Worm (Caenorhabditis elegans) whole organism, L1 larva: Measurements from ENCODE around the gene sex-1.

ENCODE experiments used
- C16A3.4 ChIP-seq: fragments of 150-350 bp; optimal IDR thresholded peaks from 2 replicates; lab custom pipeline; 2014; ENCODE audit warnings: missing biosample characterization, missing genetic modification characterization
- Y116A8C.19 ChIP-seq: sonication (generic microtip); optimal IDR thresholded peaks from 2 replicates; lab custom pipeline; 2016; ENCODE audit warnings: missing compliant biosample characterization, missing genetic modification characterization, borderline replicate concordance
- ama-1 ChIP-seq: fragments of 150-350 bp; optimal IDR thresholded peaks from 2 replicates; lab custom pipeline; 2014
- blmp-1 ChIP-seq: fragments of 150-350 bp; optimal IDR thresholded peaks from 2 replicates; lab custom pipeline; 2014; ENCODE audit warnings: missing biosample characterization, missing genetic modification characterization
- ceh-63 ChIP-seq: fragments of 200-800 bp; sonication (Bioruptor generic); optimal IDR thresholded peaks from 2 replicates; lab custom pipeline; 2018; ENCODE audit warnings: mild to moderate bottlenecking, missing genetic modification characterization, missing compliant biosample characterization
- ceh-88 ChIP-seq: fragments of 200-800 bp; sonication (Bioruptor generic); IDR thresholded peaks from 2 replicates; pipeline ENCODE4 v1.3.6; 2022; ENCODE audit warnings: missing genetic modification characterization, missing compliant biosample characterization
- ceh-90 ChIP-seq: sonication (generic microtip); optimal IDR thresholded peaks from 2 replicates; lab custom pipeline; 2016; ENCODE audit warnings: missing genetic modification characterization, missing compliant biosample characterization
- ces-1 ChIP-seq: fragments of 150-350 bp; optimal IDR thresholded peaks from 2 replicates; lab custom pipeline; 2014; ENCODE audit warnings: missing biosample characterization, missing genetic modification reagents, missing genetic modification characterization
- dsc-1 ChIP-seq: sonication (generic microtip); optimal IDR thresholded peaks from 2 replicates; lab custom pipeline; 2016; ENCODE audit warnings: mild to moderate bottlenecking, missing genetic modification characterization, missing compliant biosample characterization
- efl-1 ChIP-seq, 4 experiments: fragments of 150-350 bp; optimal IDR thresholded peaks in 3 of 4; peaks in 1 of 4; 1 replicate in 1 of 4; 2 replicates in 3 of 4; lab custom pipeline; 2014; ENCODE audit warnings: missing biosample characterization in 2 of 4, missing genetic modification characterization in 2 of 4, missing genetic modification reagents in 2 of 4
- egl-27 ChIP-seq, 2 experiments: fragments of 150-350 bp in 1 of 2; sonication (generic microtip); optimal IDR thresholded peaks; 3 replicates each; lab custom pipeline; 2017 to 2018; ENCODE audit warnings: missing biosample characterization in 2 of 2, missing genetic modification characterization in 2 of 2, missing genetic modification reagents in 2 of 2
- elt-2 ChIP-seq: sonication (generic microtip); optimal IDR thresholded peaks from 2 replicates; lab custom pipeline; 2016; ENCODE audit warnings: missing genetic modification characterization, mild to moderate bottlenecking, inconsistent platforms, missing compliant biosample characterization, missing genetic modification reagents
- elt-3 ChIP-seq, 6 experiments: fragments of 150-350 bp in 1 of 6; sonication (generic microtip); optimal IDR thresholded peaks; 2 replicates each; lab custom pipeline; 2017 to 2018; ENCODE audit warnings: missing biosample characterization in 6 of 6, missing genetic modification characterization in 6 of 6, inconsistent platforms in 1 of 6
- ets-5 ChIP-seq: fragments of 200-800 bp; sonication (Bioruptor generic); IDR thresholded peaks from 2 replicates; pipeline ENCODE4 v1.3.6; 2022; ENCODE audit warnings: missing genetic modification characterization, missing compliant biosample characterization
- fkh-10 ChIP-seq: sonication (generic microtip); optimal IDR thresholded peaks from 2 replicates; lab custom pipeline; 2017; ENCODE audit warnings: missing biosample characterization, missing genetic modification reagents, missing genetic modification characterization
- fos-1 ChIP-seq: fragments of 150-350 bp; optimal IDR thresholded peaks from 2 replicates; lab custom pipeline; 2014; ENCODE audit warnings: missing biosample characterization, missing genetic modification characterization
- grh-1 ChIP-seq: fragments of 200-800 bp; sonication (Bioruptor generic); IDR thresholded peaks from 2 replicates; pipeline ENCODE4 v1.3.6; 2022; ENCODE audit warnings: missing genetic modification reagents, missing genetic modification characterization, missing compliant biosample characterization
- irx-1 ChIP-seq: sonication (generic microtip); optimal IDR thresholded peaks from 2 replicates; lab custom pipeline; 2016; ENCODE audit warnings: missing genetic modification characterization, missing compliant biosample characterization
- jun-1 ChIP-seq: fragments of 150-350 bp; optimal IDR thresholded peaks from 2 replicates; lab custom pipeline; 2014; ENCODE audit warnings: missing biosample characterization, missing genetic modification reagents, missing genetic modification characterization
- lin-13 ChIP-seq: fragments of 150-350 bp; optimal IDR thresholded peaks from 2 replicates; lab custom pipeline; 2014; ENCODE audit warnings: missing biosample characterization, missing genetic modification reagents, missing genetic modification characterization
- lin-14 ChIP-seq: fragments of 200-800 bp; sonication (Bioruptor generic); optimal IDR thresholded peaks from 2 replicates; lab custom pipeline; 2018; ENCODE audit warnings: mild to moderate bottlenecking, missing genetic modification characterization, moderate library complexity, missing compliant biosample characterization
- lin-15B ChIP-seq: fragments of 150-350 bp; sonication (generic microtip); optimal IDR thresholded peaks from 3 replicates; lab custom pipeline; 2014; ENCODE audit warnings: missing biosample characterization, missing genetic modification characterization
- lin-35 ChIP-seq, 2 experiments: fragments of 150-350 bp; optimal IDR thresholded peaks; 2 replicates each; lab custom pipeline; 2014; ENCODE audit warnings: missing biosample characterization in 2 of 2, missing genetic modification characterization in 2 of 2, missing genetic modification reagents in 2 of 2
- lin-39 ChIP-seq: fragments of 150-350 bp; optimal IDR thresholded peaks from 2 replicates; lab custom pipeline; 2014; ENCODE audit warnings: missing biosample characterization, missing genetic modification reagents, missing genetic modification characterization
- lir-3 ChIP-seq: sonication (generic microtip); optimal IDR thresholded peaks from 2 replicates; lab custom pipeline; 2016; ENCODE audit warnings: mild to moderate bottlenecking, missing genetic modification characterization, moderate library complexity, missing compliant biosample characterization; ENCODE audit not compliant: poor library complexity
- lsy-2 ChIP-seq, 2 experiments: fragments of 150-350 bp; optimal IDR thresholded peaks; 2 replicates each; lab custom pipeline; 2014; ENCODE audit warnings: missing biosample characterization in 2 of 2, missing genetic modification characterization in 2 of 2
- mab-9 ChIP-seq: fragments of 200-800 bp; sonication (Bioruptor generic); IDR thresholded peaks from 2 replicates; pipeline ENCODE4 v1.3.6; 2022; ENCODE audit warnings: missing genetic modification reagents, missing genetic modification characterization, missing compliant biosample characterization
- mdl-1 ChIP-seq, 2 experiments: fragments of 150-350 bp; optimal IDR thresholded peaks; 2 replicates each; lab custom pipeline; 2014 to 2017; ENCODE audit warnings: missing biosample characterization in 2 of 2, missing genetic modification characterization in 2 of 2, inconsistent platforms in 1 of 2
- mep-1 ChIP-seq: fragments of 150-350 bp; optimal IDR thresholded peaks from 2 replicates; lab custom pipeline; 2014; ENCODE audit warnings: missing biosample characterization, missing genetic modification characterization
- nhr-19 ChIP-seq: fragments of 200-800 bp; sonication (Bioruptor generic); conservative IDR thresholded peaks from 2 replicates; pipeline ENCODE4 v1.3.6; 2022; ENCODE audit warnings: missing genetic modification characterization, missing compliant biosample characterization
- nhr-20 ChIP-seq: sonication (generic microtip); optimal IDR thresholded peaks from 2 replicates; lab custom pipeline; 2016; ENCODE audit warnings: mild to moderate bottlenecking, missing genetic modification characterization, missing compliant biosample characterization
- nhr-47 ChIP-seq: sonication (generic microtip); optimal IDR thresholded peaks from 2 replicates; lab custom pipeline; 2016; ENCODE audit warnings: mild to moderate bottlenecking, missing genetic modification characterization, moderate library complexity, missing compliant biosample characterization
- nhr-71 ChIP-seq: sonication (generic microtip); optimal IDR thresholded peaks from 2 replicates; lab custom pipeline; 2016; ENCODE audit warnings: mild to moderate bottlenecking, missing genetic modification characterization, moderate library complexity, missing compliant biosample characterization
- nhr-77 ChIP-seq: fragments of 150-350 bp; optimal IDR thresholded peaks from 2 replicates; lab custom pipeline; 2014; ENCODE audit warnings: missing biosample characterization, missing genetic modification characterization
- nhr-85 ChIP-seq: sonication (generic microtip); peaks from one replicate; lab custom pipeline; 2016; ENCODE audit warnings: missing genetic modification characterization, inconsistent platforms, missing compliant biosample characterization
- nhr-90 ChIP-seq: sonication (generic microtip); optimal IDR thresholded peaks from 2 replicates; lab custom pipeline; 2016; ENCODE audit warnings: mild to moderate bottlenecking, missing genetic modification characterization, missing compliant biosample characterization; ENCODE audit not compliant: poor library complexity
- pag-3 ChIP-seq: sonication (generic microtip); optimal IDR thresholded peaks from 2 replicates; lab custom pipeline; 2017; ENCODE audit warnings: missing genetic modification characterization, mild to moderate bottlenecking, missing compliant biosample characterization, antibody characterized with exemption, borderline replicate concordance; ENCODE audit not compliant: insufficient read depth
- pax-3 ChIP-seq: fragments of 200-800 bp; sonication (Bioruptor generic); optimal IDR thresholded peaks from 2 replicates; lab custom pipeline; 2018; ENCODE audit warnings: mild to moderate bottlenecking, missing genetic modification characterization, moderate library complexity, missing compliant biosample characterization
- pqm-1 ChIP-seq: sonication (generic microtip); optimal IDR thresholded peaks from 3 replicates; lab custom pipeline; 2017; ENCODE audit warnings: missing biosample characterization, missing genetic modification characterization
- rnt-1 ChIP-seq: sonication (generic microtip); optimal IDR thresholded peaks from 2 replicates; lab custom pipeline; 2016; ENCODE audit warnings: mild to moderate bottlenecking, missing genetic modification characterization, moderate library complexity, missing compliant biosample characterization
- snpc-4 ChIP-seq: fragments of 150-350 bp; optimal IDR thresholded peaks from 2 replicates; lab custom pipeline; 2014; ENCODE audit warnings: missing biosample characterization, missing genetic modification characterization
- snu-23 ChIP-seq: sonication (generic microtip); optimal IDR thresholded peaks from 2 replicates; lab custom pipeline; 2016; ENCODE audit warnings: missing genetic modification characterization, missing compliant biosample characterization
- sox-4 ChIP-seq: sonication (generic microtip); optimal IDR thresholded peaks from 2 replicates; lab custom pipeline; 2016; ENCODE audit warnings: missing genetic modification characterization, missing compliant biosample characterization
- sup-37 ChIP-seq: fragments of 200-800 bp; sonication (Bioruptor generic); optimal IDR thresholded peaks from 2 replicates; lab custom pipeline; 2018; ENCODE audit warnings: mild to moderate bottlenecking, missing genetic modification characterization, missing compliant biosample characterization
- swsn-7 ChIP-seq: sonication (generic microtip); optimal IDR thresholded peaks from 2 replicates; lab custom pipeline; 2016; ENCODE audit warnings: missing genetic modification characterization, missing compliant biosample characterization
- unc-98 ChIP-seq: fragments of 200-800 bp; sonication (Bioruptor generic); IDR thresholded peaks from 2 replicates; pipeline ENCODE4 v1.3.6; 2022; ENCODE audit warnings: missing genetic modification characterization, missing compliant biosample characterization
- xbp-1 ChIP-seq: sonication (generic microtip); optimal IDR thresholded peaks from 2 replicates; lab custom pipeline; 2016; ENCODE audit warnings: missing genetic modification characterization, missing compliant biosample characterization

The sex-1 gene

DNA sequence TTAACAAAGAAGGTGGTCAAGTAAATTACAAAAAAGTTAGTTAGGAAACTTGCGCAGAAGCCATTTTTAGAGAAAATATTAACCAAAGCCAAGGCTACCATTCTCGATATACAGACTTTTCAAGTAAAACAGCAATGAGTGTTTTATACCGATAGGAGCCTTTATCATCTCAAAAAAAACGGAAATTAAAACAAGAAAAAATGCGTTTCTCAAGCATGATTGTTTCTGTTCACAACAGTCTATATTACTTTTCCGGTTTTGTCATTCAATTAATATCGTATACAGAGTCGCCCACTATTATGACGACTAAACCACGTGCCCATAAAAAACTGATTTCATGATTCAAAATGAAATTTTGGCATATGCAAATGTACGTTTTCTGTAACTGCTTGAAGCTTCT, 35.7 kb upstream of the sex-1 start, which contains the start of gene str-74:
str-74 (minus strand) TSS at position 101 of the 400 bp plus-strand sequence.
- TF ChIP-seq ceh-63 (GFP tag; lab: Kevin White, UChicago) (no peak), ama-1 (lab: Kevin White, UChicago) (no peak), lin-15B (tag; lab: Kevin White, UChicago) (no peak), snpc-4 (tag; lab: Kevin White, UChicago) (no peak), elt-3 (tag; optimal IDR thresholded peaks at IDR 0.05; lab: Kevin White, UChicago) (no peak)

- no peak for TF ChIP-seq elt-2 (tag; lab: Kevin White, UChicago)
- TF ChIP-seq elt-3 (tag; optimal IDR thresholded peaks at IDR 0.05; lab: Kevin White, UChicago): peak in 1 of 6 experiments; percentile 52
- peak; percentile 5 to 64 for TF ChIP-seq lsy-2 (tag; optimal IDR thresholded peaks at IDR 0.05; lab: Kevin White, UChicago)
- TF ChIP-seq ama-1 (lab: Kevin White, UChicago): no peak
- TF ChIP-seq lir-3 (tag; lab: Kevin White, UChicago): no peak
- no peak for TF ChIP-seq mab-9
- no peak for TF ChIP-seq jun-1 (tag; lab: Kevin White, UChicago)
- TF ChIP-seq rnt-1 (tag; lab: Kevin White, UChicago): peak; percentile 45
- TF ChIP-seq ces-1 (GFP tag; lab: Kevin White, UChicago): no peak
- peak; percentile 72 for TF ChIP-seq nhr-71 (tag; lab: Kevin White, UChicago)
- peak; percentile 13 for TF ChIP-seq nhr-90 (tag; lab: Kevin White, UChicago)
- TF ChIP-seq lin-13 (GFP tag; lab: Kevin White, UChicago): no peak
- no peak for TF ChIP-seq pax-3 (tag; lab: Kevin White, UChicago)
- no peak for TF ChIP-seq ceh-90 (tag; lab: Kevin White, UChicago)
- TF ChIP-seq nhr-19 (GFP tag; lab: Robert Waterston, UW): peak; percentile 63
- peak; percentile 27 for TF ChIP-seq C16A3.4 (tag; lab: Kevin White, UChicago)
- peak; percentile 17 for TF ChIP-seq nhr-47
- TF ChIP-seq mdl-1 (tag; optimal IDR thresholded peaks at IDR 0.05; lab: Kevin White, UChicago): peak in 1 of 2 experiments; percentile 3
- TF ChIP-seq ets-5: no peak
- TF ChIP-seq blmp-1 (tag; lab: Kevin White, UChicago): peak; percentile 82
- TF ChIP-seq swsn-7 (tag; lab: Kevin White, UChicago): peak; percentile 22
- TF ChIP-seq ceh-63 (GFP tag; lab: Kevin White, UChicago): no peak
- TF ChIP-seq nhr-85 (tag; lab: Kevin White, UChicago): peak; percentile 87
- peak; percentile 14 for TF ChIP-seq irx-1 (tag; lab: Kevin White, UChicago)
- no peak for TF ChIP-seq lin-39 (tag; lab: Kevin White, UChicago)
- no peak for TF ChIP-seq egl-27 (tag; optimal IDR thresholded peaks at IDR 0.05; lab: Kevin White, UChicago)
- TF ChIP-seq pag-3 (tag; lab: Kevin White, UChicago): no peak
- TF ChIP-seq sup-37 (GFP tag; lab: Kevin White, UChicago): no peak
- no peak for TF ChIP-seq unc-98 (GFP tag; lab: Robert Waterston, UW)
- TF ChIP-seq dsc-1 (tag; lab: Kevin White, UChicago): no peak
- TF ChIP-seq xbp-1 (tag; lab: Kevin White, UChicago): peak; percentile 3
- peak; percentile 89 for TF ChIP-seq lin-14 (GFP tag; lab: Kevin White, UChicago)
- no peak for TF ChIP-seq Y116A8C.19 (tag; lab: Kevin White, UChicago)
- TF ChIP-seq ceh-88 (GFP tag; lab: Robert Waterston, UW): no peak
- peak; percentile 4 to 8 for TF ChIP-seq efl-1 (optimal IDR thresholded peaks at IDR 0.05; lab: Kevin White, UChicago)
- peak in 1 of 2 experiments; percentile 87 for TF ChIP-seq efl-1 (GFP tag; optimal IDR thresholded peaks at IDR 0.05 in 1 of 2; lab: Kevin White, UChicago)
- TF ChIP-seq nhr-20: peak; percentile 62
- TF ChIP-seq lin-35 (GFP tag; optimal IDR thresholded peaks at IDR 0.05; lab: Kevin White, UChicago): peak in 1 of 2 experiments; percentile 34
- peak; percentile 15 for TF ChIP-seq mep-1 (tag; lab: Kevin White, UChicago)
- TF ChIP-seq pqm-1: no peak
- TF ChIP-seq fos-1 (tag; lab: Kevin White, UChicago): no peak
- no peak for TF ChIP-seq nhr-77 (tag; lab: Kevin White, UChicago)
- TF ChIP-seq sox-4 (tag; lab: Kevin White, UChicago): no peak
- TF ChIP-seq snu-23: peak; percentile 81
- TF ChIP-seq fkh-10 (GFP tag; lab: Kevin White, UChicago): no peak
- no peak for TF ChIP-seq grh-1 (GFP tag; lab: Robert Waterston, UW)
Measured at ce11 chrX:10238146-10238749, 33.0 kb upstream of the sex-1 start.
